Worm (Caenorhabditis elegans): ENCODE results near the gene best-2.

DNA sequence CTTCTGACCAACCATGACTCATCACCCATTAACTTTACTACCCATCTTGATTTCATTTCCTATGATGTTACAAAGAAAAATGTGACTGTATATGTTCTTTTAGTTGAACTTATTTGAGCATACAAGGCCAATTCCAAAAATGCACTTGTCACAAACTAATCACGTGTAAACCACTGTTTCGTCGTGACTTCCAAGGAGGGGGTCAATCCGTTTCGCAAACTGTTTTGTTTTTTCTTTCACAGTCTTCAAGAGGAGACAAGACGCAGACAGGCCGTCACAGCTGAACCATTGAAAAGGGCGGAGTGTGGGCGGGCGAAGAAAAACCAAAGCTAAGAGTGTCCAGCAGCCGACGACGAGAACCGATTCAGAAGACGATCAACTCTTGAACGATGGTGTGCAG lies 33.8 kb downstream of the best-2 start, which contains the start of gene C39E9.8:
- no peak for TF ChIP-seq him-1 (tag; optimal IDR thresholded peaks at IDR 0.05)
- no peak for TF ChIP-seq dao-5 (tag; optimal IDR thresholded peaks at IDR 0.05)

Data from whole organism, L4/young adult.